Worm (Caenorhabditis elegans) whole organism, midembryonic: ENCODE data around the gene str-16.

ENCODE experiments used
- cog-1 ChIP-seq: sonication (generic microtip); optimal IDR thresholded peaks from 2 replicates; lab custom pipeline; 2016; ENCODE audit warnings: missing genetic modification characterization, missing compliant biosample characterization
- tab-1 ChIP-seq: fragments of 200-800 bp; sonication (Bioruptor generic); IDR thresholded peaks from 2 replicates; pipeline ENCODE4 v1.3.6; 2022; ENCODE audit warnings: missing genetic modification characterization, missing compliant biosample characterization

- TF ChIP-seq cog-1 (tag; lab: Kevin White, UChicago) (no peak), tab-1 (GFP tag; lab: Robert Waterston, UW) (no peak)
Observed at ce11 chrV:3200323-3200722, 36.4 kb upstream of the str-16 start, which contains the start of gene K08D9.4.
